Fruit fly (Drosophila melanogaster) whole organism, embryonic: ENCODE data around the gene mRpS30.

Experiments
- BEAF-32 ChIP-seq: fragments of 200-800 bp; sonication (Bioruptor generic); optimal IDR thresholded peaks from 3 replicates; lab custom pipeline; 2017; ENCODE audit warnings: missing biosample characterization, missing genetic modification characterization, mild to moderate bottlenecking, moderate library complexity, missing genetic modification reagents
- CG10543 ChIP-seq: fragments of 200-800 bp; sonication (Bioruptor generic); optimal IDR thresholded peaks from 3 replicates; lab custom pipeline; 2017; ENCODE audit warnings: missing biosample characterization, mild to moderate bottlenecking, missing genetic modification characterization, moderate library complexity
- CG10654 ChIP-seq: fragments of 200-800 bp; sonication (Bioruptor generic); optimal IDR thresholded peaks from 2 replicates; lab custom pipeline; 2016; ENCODE audit warnings: missing biosample characterization, missing genetic modification characterization
- CG11504 ChIP-seq: fragments of 200-800 bp; sonication (Bioruptor generic); optimal IDR thresholded peaks from 3 replicates; lab custom pipeline; 2019; ENCODE audit warnings: missing biosample characterization, mild to moderate bottlenecking, missing genetic modification characterization, moderate library complexity
- CG12942 ChIP-seq: fragments of 200-800 bp; sonication (Bioruptor generic); optimal IDR thresholded peaks from 3 replicates; lab custom pipeline; 2016; ENCODE audit warnings: missing biosample characterization, missing genetic modification characterization
- CG1603 ChIP-seq: fragments of 200-800 bp; sonication (Bioruptor generic); optimal IDR thresholded peaks from 2 replicates; lab custom pipeline; 2019; ENCODE audit warnings: missing biosample characterization, mild to moderate bottlenecking, missing genetic modification characterization, moderate library complexity
- CG16863 ChIP-seq: fragments of 200-800 bp; sonication (Bioruptor generic); optimal IDR thresholded peaks from 3 replicates; lab custom pipeline; 2016; ENCODE audit warnings: missing biosample characterization, missing genetic modification characterization
- CG17829 ChIP-seq: fragments of 200-800 bp; optimal IDR thresholded peaks from 2 replicates; lab custom pipeline; 2019; ENCODE audit warnings: missing biosample characterization, mild to moderate bottlenecking, missing genetic modification characterization, moderate library complexity
- CG1792 ChIP-seq: fragments of 200-800 bp; sonication (Bioruptor generic); optimal IDR thresholded peaks from 2 replicates; lab custom pipeline; 2016; ENCODE audit warnings: missing biosample characterization, missing genetic modification characterization
- CG18476 ChIP-seq: fragments of 200-800 bp; sonication (Bioruptor generic); optimal IDR thresholded peaks from 2 replicates; lab custom pipeline; 2016; ENCODE audit warnings: missing biosample characterization, mild to moderate bottlenecking, missing genetic modification characterization
- CG2116 ChIP-seq: fragments of 200-800 bp; sonication (Bioruptor generic); optimal IDR thresholded peaks from 3 replicates; lab custom pipeline; 2018; ENCODE audit warnings: missing biosample characterization, mild to moderate bottlenecking, missing genetic modification characterization
- CG2199 ChIP-seq: fragments of 200-800 bp; sonication (Bioruptor generic); IDR thresholded peaks from 3 replicates; pipeline ENCODE4 v1.3.6; 2022; ENCODE audit warnings: missing biosample characterization, missing genetic modification characterization
- CG34422 ChIP-seq: fragments of 200-800 bp; sonication (Bioruptor generic); IDR thresholded peaks from 3 replicates; pipeline ENCODE4 v1.3.6; 2022; ENCODE audit warnings: missing biosample characterization, missing genetic modification characterization
- CG4820 ChIP-seq: fragments of 200-800 bp; sonication (Bioruptor generic); optimal IDR thresholded peaks from 3 replicates; lab custom pipeline; 2016; ENCODE audit warnings: missing biosample characterization, missing genetic modification characterization
- CG7556 ChIP-seq: fragments of 200-800 bp; sonication (Bioruptor generic); optimal IDR thresholded peaks from 2 replicates; lab custom pipeline; 2017; ENCODE audit warnings: missing biosample characterization, mild to moderate bottlenecking, missing genetic modification characterization
- CG8290 ChIP-seq, 3 experiments: fragments of 200-800 bp; sonication (Bioruptor generic); optimal IDR thresholded peaks; 2 replicates each; lab custom pipeline; 2016 to 2019; ENCODE audit warnings: missing biosample characterization in 3 of 3, missing genetic modification characterization in 3 of 3, mild to moderate bottlenecking in 2 of 3, moderate library complexity in 1 of 3
- CG8359 ChIP-seq: fragments of 200-800 bp; sonication (Bioruptor generic); optimal IDR thresholded peaks from 2 replicates; lab custom pipeline; 2017; ENCODE audit warnings: missing biosample characterization, mild to moderate bottlenecking, missing genetic modification characterization, borderline replicate concordance
- CG8478 ChIP-seq: fragments of >200 bp; optimal IDR thresholded peaks from 2 replicates; lab custom pipeline; 2018
- CG9727 ChIP-seq: fragments of 200-800 bp; sonication (Bioruptor generic); optimal IDR thresholded peaks from 3 replicates; lab custom pipeline; 2017; ENCODE audit warnings: missing biosample characterization, mild to moderate bottlenecking, missing genetic modification characterization
- CG9817 ChIP-seq: fragments of 200-800 bp; sonication (Bioruptor generic); optimal IDR thresholded peaks from 2 replicates; lab custom pipeline; 2018; ENCODE audit warnings: missing biosample characterization, mild to moderate bottlenecking, missing genetic modification characterization, moderate library complexity
- Dip3 ChIP-seq: fragments of 200-800 bp; sonication (Bioruptor generic); optimal IDR thresholded peaks from 3 replicates; lab custom pipeline; 2016; ENCODE audit warnings: missing biosample characterization, missing genetic modification characterization
- Dll ChIP-seq: fragments of 200-800 bp; sonication (Bioruptor generic); IDR thresholded peaks from 4 replicates; pipeline ENCODE4 v1.3.6; 2022; ENCODE audit warnings: missing biosample characterization, missing genetic modification characterization; ENCODE audit not compliant: partially characterized antibody
- Ets65A ChIP-seq: fragments of 200-800 bp; sonication (Bioruptor generic); peaks from one replicate; lab custom pipeline; 2016; ENCODE audit warnings: missing biosample characterization, missing genetic modification characterization
- Ets97D ChIP-seq: fragments of 200-800 bp; sonication (Bioruptor generic); optimal IDR thresholded peaks from 3 replicates; lab custom pipeline; 2016; ENCODE audit warnings: missing biosample characterization, missing genetic modification characterization
- Fer3 ChIP-seq: fragments of 200-800 bp; sonication (Bioruptor generic); optimal IDR thresholded peaks from 2 replicates; lab custom pipeline; 2018; ENCODE audit warnings: missing biosample characterization, mild to moderate bottlenecking, missing genetic modification characterization, moderate library complexity
- HmgD ChIP-seq: fragments of 200-800 bp; sonication (Bioruptor generic); optimal IDR thresholded peaks from 3 replicates; lab custom pipeline; 2016; ENCODE audit warnings: missing biosample characterization, missing genetic modification characterization
- MESR4 ChIP-seq: fragments of 200-800 bp; sonication (Bioruptor generic); optimal IDR thresholded peaks from 2 replicates; lab custom pipeline; 2018; ENCODE audit warnings: missing biosample characterization, mild to moderate bottlenecking, missing genetic modification characterization, moderate library complexity
- MTF-1 ChIP-seq: fragments of 200-800 bp; sonication (Bioruptor generic); optimal IDR thresholded peaks from 2 replicates; lab custom pipeline; 2018; ENCODE audit warnings: missing biosample characterization, mild to moderate bottlenecking, missing genetic modification characterization, borderline replicate concordance
- Meics ChIP-seq: fragments of 200-800 bp; sonication (Bioruptor generic); optimal IDR thresholded peaks from 2 replicates; lab custom pipeline; 2017; ENCODE audit warnings: missing biosample characterization, mild to moderate bottlenecking, missing genetic modification characterization
- Oli ChIP-seq: fragments of 200-800 bp; sonication (Bioruptor generic); optimal IDR thresholded peaks from 2 replicates; lab custom pipeline; 2018; ENCODE audit warnings: missing biosample characterization, mild to moderate bottlenecking, missing genetic modification characterization, moderate library complexity
- Rx ChIP-seq: fragments of 200-800 bp; sonication (Bioruptor generic); IDR thresholded peaks from 2 replicates; pipeline ENCODE4 v1.3.6; 2022; ENCODE audit warnings: missing biosample characterization, missing genetic modification characterization
- Trl ChIP-seq, 3 experiments: fragments of >200 bp in 2 of 3; fragments of 200-800 bp in 1 of 3; sonication (Bioruptor generic) in 1 of 3; optimal IDR thresholded peaks; 2 replicates in 1 of 3; 3 replicates in 2 of 3; lab custom pipeline; 2016 to 2017; ENCODE audit warnings: missing biosample characterization in 1 of 3, missing genetic modification characterization in 1 of 3
- amos ChIP-seq: fragments of 200-800 bp; sonication (Bioruptor generic); IDR thresholded peaks from 2 replicates; pipeline ENCODE4 v1.3.6; 2022; ENCODE audit warnings: missing biosample characterization, missing genetic modification characterization; ENCODE audit not compliant: partially characterized antibody
- bigmax ChIP-seq: fragments of 200-800 bp; sonication (Bioruptor generic); optimal IDR thresholded peaks from 2 replicates; lab custom pipeline; 2018; ENCODE audit warnings: missing biosample characterization, mild to moderate bottlenecking, missing genetic modification characterization
- chm ChIP-seq: fragments of 200-800 bp; sonication (Bioruptor generic); IDR thresholded peaks from 2 replicates; pipeline ENCODE4 v1.3.6; 2022; ENCODE audit warnings: missing biosample characterization, missing genetic modification characterization
- crol ChIP-seq: fragments of 200-800 bp; sonication (Bioruptor generic); IDR thresholded peaks from 2 replicates; pipeline ENCODE4 v1.3.6; 2022; ENCODE audit warnings: missing biosample characterization, missing genetic modification characterization
- gem ChIP-seq: fragments of 200-800 bp; sonication (Bioruptor generic); optimal IDR thresholded peaks from 2 replicates; lab custom pipeline; 2019; ENCODE audit warnings: missing biosample characterization, mild to moderate bottlenecking, missing genetic modification characterization, moderate library complexity
- hb ChIP-seq: fragments of 200-800 bp; sonication (Bioruptor generic); IDR thresholded peaks from 3 replicates; pipeline ENCODE4 v1.3.6; 2022; ENCODE audit warnings: missing biosample characterization, missing genetic modification characterization; ENCODE audit not compliant: partially characterized antibody
- hbn ChIP-seq: fragments of 200-800 bp; sonication (Bioruptor generic); IDR thresholded peaks from 2 replicates; pipeline ENCODE4 v1.3.6; 2022; ENCODE audit warnings: missing biosample characterization, missing genetic modification characterization; ENCODE audit not compliant: partially characterized antibody
- ind ChIP-seq: fragments of 200-800 bp; sonication (Bioruptor generic); optimal IDR thresholded peaks from 3 replicates; lab custom pipeline; 2016; ENCODE audit warnings: missing biosample characterization, missing genetic modification characterization
- inv ChIP-seq: fragments of 200-800 bp; sonication (Bioruptor generic); IDR thresholded peaks from 2 replicates; pipeline ENCODE4 v1.3.6; 2022; ENCODE audit warnings: missing biosample characterization, missing genetic modification characterization; ENCODE audit not compliant: partially characterized antibody
- jing ChIP-seq: fragments of 200-800 bp; sonication (Bioruptor generic); optimal IDR thresholded peaks from 2 replicates; lab custom pipeline; 2018; ENCODE audit warnings: missing biosample characterization, mild to moderate bottlenecking, missing genetic modification characterization
- kni ChIP-seq: fragments of 200-800 bp; sonication (Bioruptor generic); optimal IDR thresholded peaks from 3 replicates; lab custom pipeline; 2017; ENCODE audit warnings: mild to moderate bottlenecking, missing biosample characterization, missing genetic modification reagents, missing genetic modification characterization
- pita ChIP-seq: fragments of 200-800 bp; sonication (Bioruptor generic); optimal IDR thresholded peaks from 2 replicates; lab custom pipeline; 2017; ENCODE audit warnings: missing biosample characterization, mild to moderate bottlenecking, missing genetic modification characterization
- prd ChIP-seq, 3 experiments: fragments of >200 bp in 2 of 3; fragments of 200-800 bp in 1 of 3; sonication (Bioruptor generic) in 1 of 3; optimal IDR thresholded peaks in 2 of 3; IDR thresholded peaks in 1 of 3; 2 replicates in 2 of 3; 3 replicates in 1 of 3; pipeline versions ENCODE4 v1.3.6 to Lab custom; 2017 to 2022; ENCODE audit warnings: missing biosample characterization in 1 of 3, missing genetic modification characterization in 1 of 3
- so ChIP-seq: fragments of 200-800 bp; sonication (Bioruptor generic); IDR thresholded peaks from 3 replicates; pipeline ENCODE4 v1.3.6; 2022; ENCODE audit warnings: missing biosample characterization, missing genetic modification characterization
- tx ChIP-seq: fragments of 200-800 bp; sonication (Bioruptor generic); optimal IDR thresholded peaks from 2 replicates; lab custom pipeline; 2016; ENCODE audit warnings: missing biosample characterization, missing genetic modification characterization
- zfh1 ChIP-seq: fragments of 200-800 bp; sonication (Bioruptor generic); IDR thresholded peaks from 3 replicates; pipeline ENCODE4 v1.3.6; 2022; ENCODE audit warnings: missing biosample characterization, missing genetic modification characterization

mRpS30 gene

dm6 chrX:15738890-15739550 lies 46.8 kb upstream of the mRpS30 start, which contains the start of the genes CG11679 and CG8206 (continued):
- TF ChIP-seq MESR4 (GFP tag; lab: Kevin White, UChicago) (peak; percentile 76), CG12942 (peak; percentile 18), chm (GFP tag; lab: Robert Waterston, UW) (no peak), zfh1 (GFP tag; lab: Robert Waterston, UW) (0 out of 3 replicates have a peak, but pooled peaks have one; percentile 42), CG8290 (GFP tag; optimal IDR thresholded peaks at IDR 0.05; lab: Kevin White, UChicago) (peak; percentile 6), CG8290 (tag; optimal IDR thresholded peaks at IDR 0.05; lab: Kevin White, UChicago) (no peak), CG9817 (tag; lab: Kevin White, UChicago) (peak; percentile 55), kni (peak; percentile 87), CG11504 (tag; lab: Kevin White, UChicago) (no peak), Ets97D (GFP tag; lab: Kevin White, UChicago) (peak; percentile 22), gem (tag; lab: Kevin White, UChicago) (peak; percentile 53), crol (GFP tag; lab: Robert Waterston, UW) (no peak), CG34422 (GFP tag; lab: Robert Waterston, UW) (peak; percentile 55; the same call in 1 of the 3 replicates), CG1792 (GFP tag; lab: Kevin White, UChicago) (no peak), CG4820 (peak; percentile 35), ind (GFP tag; lab: Kevin White, UChicago) (peak; percentile 30), Dip3 (GFP tag; lab: Kevin White, UChicago) (peak; percentile 38), hbn (GFP tag; lab: Robert Waterston, UW) (no peak), CG17829 (tag; lab: Kevin White, UChicago) (peak; percentile 23), CG10654 (GFP tag; lab: Kevin White, UChicago) (no peak), prd (optimal IDR thresholded peaks at IDR 0.05; lab: Kevin White, UChicago) (no peak), prd (GFP tag; IDR thresholded peaks at IDR 0.05; lab: Robert Waterston, UW) (peak; percentile 47; the same call in 1 of the 3 replicates), pita (GFP tag; lab: Kevin White, UChicago) (no peak), CG8359 (GFP tag; lab: Kevin White, UChicago) (no peak), MTF-1 (no peak), CG9727 (GFP tag; lab: Kevin White, UChicago) (peak; percentile 20), CG8478 (lab: Kevin White, UChicago) (no peak), CG16863 (GFP tag; lab: Kevin White, UChicago) (no peak), jing (GFP tag; lab: Kevin White, UChicago) (no peak), CG1603 (tag; lab: Kevin White, UChicago) (peak; percentile 62), bigmax (GFP tag; lab: Kevin White, UChicago) (no peak), Fer3 (tag; lab: Kevin White, UChicago) (peak; percentile 3), Meics (GFP tag; lab: Kevin White, UChicago) (peak; percentile 43), inv (GFP tag; lab: Robert Waterston, UW) (peak; percentile 36; the same call in 1 of the 2 replicates), Dll (GFP tag; lab: Robert Waterston, UW) (peak; percentile 66), amos (no peak), CG7556 (GFP tag; lab: Kevin White, UChicago) (no peak), CG2116 (GFP tag; lab: Kevin White, UChicago) (peak; percentile 82), Ets65A (GFP tag; lab: Kevin White, UChicago) (peak; percentile 52), BEAF-32 (GFP tag; lab: Kevin White, UChicago) (peak; percentile 55), tx (peak; percentile 41), HmgD (peak; percentile 46), Trl (optimal IDR thresholded peaks at IDR 0.05; lab: Kevin White, UChicago) (no peak), Trl (GFP tag; optimal IDR thresholded peaks at IDR 0.05; lab: Kevin White, UChicago) (peak; percentile 23), so (GFP tag; lab: Robert Waterston, UW) (no peak), hb (GFP tag; lab: Robert Waterston, UW) (no peak), CG18476 (no peak), Oli (tag; lab: Kevin White, UChicago) (no peak), CG10543 (GFP tag; lab: Kevin White, UChicago) (peak; percentile 34), Rx (GFP tag; lab: Robert Waterston, UW) (no peak), CG2199 (GFP tag; lab: Robert Waterston, UW) (no peak)
